Fruit fly (Drosophila melanogaster) whole organism, embryonic: ENCODE measurements around the gene CG45105.

Source experiments
- Abd-B ChIP-seq: fragments of 200-800 bp; sonication (Bioruptor generic); optimal IDR thresholded peaks from 2 replicates; lab custom pipeline; 2018; ENCODE audit warnings: missing biosample characterization, mild to moderate bottlenecking, missing genetic modification characterization, moderate library complexity
- CG11093 ChIP-seq: fragments of 200-800 bp; sonication (Bioruptor generic); IDR thresholded peaks from 3 replicates; pipeline ENCODE4 v1.3.6; 2022; ENCODE audit warnings: missing biosample characterization, missing genetic modification characterization
- CG12769 ChIP-seq: fragments of 200-800 bp; sonication (Bioruptor generic); optimal IDR thresholded peaks from 2 replicates; lab custom pipeline; 2019; ENCODE audit warnings: missing biosample characterization, mild to moderate bottlenecking, missing genetic modification characterization, moderate library complexity
- CG13424 ChIP-seq: fragments of 200-800 bp; sonication (Bioruptor generic); optimal IDR thresholded peaks from 2 replicates; lab custom pipeline; 2019; ENCODE audit warnings: missing biosample characterization, mild to moderate bottlenecking, missing genetic modification characterization, moderate library complexity
- CG14667 ChIP-seq: fragments of 200-800 bp; sonication (Bioruptor generic); IDR thresholded peaks from 2 replicates; pipeline ENCODE4 v1.3.6; 2022; ENCODE audit warnings: missing biosample characterization, missing genetic modification characterization
- CG17361 ChIP-seq: fragments of 200-800 bp; sonication (Bioruptor generic); IDR thresholded peaks from 3 replicates; pipeline ENCODE4 v1.3.6; 2022; ENCODE audit warnings: missing biosample characterization, missing genetic modification characterization
- CG17568 ChIP-seq: fragments of 200-800 bp; sonication (Bioruptor generic); optimal IDR thresholded peaks from 2 replicates; lab custom pipeline; 2018; ENCODE audit warnings: missing biosample characterization, mild to moderate bottlenecking, missing genetic modification characterization, moderate library complexity
- CG2116 ChIP-seq: fragments of 200-800 bp; sonication (Bioruptor generic); optimal IDR thresholded peaks from 3 replicates; lab custom pipeline; 2018; ENCODE audit warnings: missing biosample characterization, mild to moderate bottlenecking, missing genetic modification characterization
- CG2202 ChIP-seq: fragments of 200-800 bp; sonication (Bioruptor generic); optimal IDR thresholded peaks from 2 replicates; lab custom pipeline; 2018; ENCODE audit warnings: missing biosample characterization, mild to moderate bottlenecking, missing genetic modification characterization
- CG30431 ChIP-seq: fragments of 200-800 bp; sonication (Bioruptor generic); optimal IDR thresholded peaks from 2 replicates; lab custom pipeline; 2017; ENCODE audit warnings: missing biosample characterization, missing genetic modification characterization
- CG33213 ChIP-seq: fragments of 200-800 bp; sonication (Bioruptor generic); optimal IDR thresholded peaks from 3 replicates; lab custom pipeline; 2016; ENCODE audit warnings: missing biosample characterization, missing genetic modification characterization
- CG34224 ChIP-seq: fragments of 200-800 bp; sonication (Bioruptor generic); IDR thresholded peaks from 3 replicates; pipeline ENCODE4 v1.3.6; 2022; ENCODE audit warnings: missing biosample characterization, missing genetic modification characterization; ENCODE audit not compliant: partially characterized antibody
- CG3995 ChIP-seq: fragments of 200-800 bp; sonication (Bioruptor generic); optimal IDR thresholded peaks from 3 replicates; lab custom pipeline; 2016; ENCODE audit warnings: missing biosample characterization, missing genetic modification characterization
- CG4360 ChIP-seq: fragments of 200-800 bp; sonication (Bioruptor generic); IDR thresholded peaks from 2 replicates; pipeline ENCODE4 v1.3.6; 2022; ENCODE audit warnings: missing biosample characterization, missing genetic modification characterization
- CG4707 ChIP-seq: fragments of 200-800 bp; sonication (Bioruptor generic); optimal IDR thresholded peaks from 2 replicates; lab custom pipeline; 2018; ENCODE audit warnings: missing biosample characterization, mild to moderate bottlenecking, missing genetic modification characterization, moderate library complexity
- CG6175 ChIP-seq: fragments of 200-800 bp; sonication (Bioruptor generic); IDR thresholded peaks from 3 replicates; pipeline ENCODE4 v1.3.6; 2022; ENCODE audit warnings: missing biosample characterization, missing genetic modification characterization
- CG6272 ChIP-seq: fragments of 200-800 bp; sonication (Bioruptor generic); IDR thresholded peaks from 2 replicates; pipeline ENCODE4 v1.3.6; 2022; ENCODE audit warnings: missing biosample characterization, missing genetic modification characterization
- CG8089 ChIP-seq: fragments of 200-800 bp; sonication (Bioruptor generic); optimal IDR thresholded peaks from 3 replicates; lab custom pipeline; 2016; ENCODE audit warnings: missing biosample characterization, missing genetic modification characterization
- CG8944 ChIP-seq: fragments of 200-800 bp; sonication (Bioruptor generic); optimal IDR thresholded peaks from 3 replicates; lab custom pipeline; 2016; ENCODE audit warnings: missing biosample characterization, missing genetic modification characterization
- CG9797 ChIP-seq: fragments of 200-800 bp; sonication (Bioruptor generic); optimal IDR thresholded peaks from 3 replicates; lab custom pipeline; 2018; ENCODE audit warnings: missing biosample characterization, mild to moderate bottlenecking, missing genetic modification characterization
- CoRest ChIP-seq: fragments of 200-800 bp; sonication (Bioruptor generic); optimal IDR thresholded peaks from 3 replicates; lab custom pipeline; 2018; ENCODE audit warnings: missing biosample characterization, mild to moderate bottlenecking, missing genetic modification characterization, moderate library complexity
- Dll ChIP-seq: fragments of 200-800 bp; sonication (Bioruptor generic); IDR thresholded peaks from 4 replicates; pipeline ENCODE4 v1.3.6; 2022; ENCODE audit warnings: missing biosample characterization, missing genetic modification characterization; ENCODE audit not compliant: partially characterized antibody
- Doc3 ChIP-seq: fragments of 200-800 bp; sonication (Bioruptor generic); IDR thresholded peaks from 3 replicates; pipeline ENCODE4 v1.3.6; 2022; ENCODE audit warnings: missing biosample characterization, missing genetic modification characterization; ENCODE audit not compliant: partially characterized antibody
- Ets65A ChIP-seq: fragments of 200-800 bp; sonication (Bioruptor generic); peaks from one replicate; lab custom pipeline; 2016; ENCODE audit warnings: missing biosample characterization, missing genetic modification characterization
- HLH3B ChIP-seq: fragments of 200-800 bp; sonication (Bioruptor generic); IDR thresholded peaks from 2 replicates; pipeline ENCODE4 v1.3.6; 2022; ENCODE audit warnings: missing biosample characterization, missing genetic modification characterization
- HLH54F ChIP-seq: fragments of 200-800 bp; sonication (Bioruptor generic); optimal IDR thresholded peaks from 3 replicates; lab custom pipeline; 2016; ENCODE audit warnings: missing biosample characterization, missing genetic modification characterization
- HmgD ChIP-seq: fragments of 200-800 bp; sonication (Bioruptor generic); optimal IDR thresholded peaks from 3 replicates; lab custom pipeline; 2016; ENCODE audit warnings: missing biosample characterization, missing genetic modification characterization
- Hr3 ChIP-seq: fragments of 200-800 bp; sonication (Bioruptor generic); optimal IDR thresholded peaks from 3 replicates; lab custom pipeline; 2016; ENCODE audit warnings: missing biosample characterization, missing genetic modification characterization
- Kr ChIP-seq: fragments of 200-800 bp; sonication (Bioruptor generic); optimal IDR thresholded peaks from 2 replicates; lab custom pipeline; 2017; ENCODE audit warnings: missing biosample characterization, mild to moderate bottlenecking, missing genetic modification characterization
- Myb ChIP-seq: fragments of 200-800 bp; sonication (Bioruptor generic); optimal IDR thresholded peaks from 2 replicates; lab custom pipeline; 2016; ENCODE audit warnings: missing biosample characterization, missing genetic modification characterization
- Neu2 ChIP-seq: fragments of 200-800 bp; sonication (Bioruptor generic); optimal IDR thresholded peaks from 3 replicates; lab custom pipeline; 2016; ENCODE audit warnings: missing biosample characterization, missing genetic modification characterization, borderline replicate concordance
- Nf-YA ChIP-seq: fragments of 200-800 bp; sonication (Bioruptor generic); IDR thresholded peaks from 2 replicates; pipeline ENCODE4 v1.3.6; 2022; ENCODE audit warnings: missing biosample characterization, missing genetic modification characterization
- PHDP ChIP-seq: fragments of 200-800 bp; sonication (Bioruptor generic); optimal IDR thresholded peaks from 3 replicates; lab custom pipeline; 2018; ENCODE audit warnings: missing biosample characterization, mild to moderate bottlenecking, missing genetic modification characterization, moderate library complexity
- Spps ChIP-seq: fragments of 200-800 bp; sonication (Bioruptor generic); optimal IDR thresholded peaks from 2 replicates; lab custom pipeline; 2018; ENCODE audit warnings: missing biosample characterization, mild to moderate bottlenecking, missing genetic modification characterization
- TFAM ChIP-seq: fragments of 200-800 bp; sonication (Bioruptor generic); optimal IDR thresholded peaks from 2 replicates; lab custom pipeline; 2017; ENCODE audit warnings: missing biosample characterization, missing genetic modification characterization, inconsistent platforms
- dm ChIP-seq: fragments of 200-800 bp; sonication (Bioruptor generic); optimal IDR thresholded peaks from 3 replicates; lab custom pipeline; 2016; ENCODE audit warnings: missing biosample characterization, missing genetic modification characterization
- hbn ChIP-seq: fragments of 200-800 bp; sonication (Bioruptor generic); IDR thresholded peaks from 2 replicates; pipeline ENCODE4 v1.3.6; 2022; ENCODE audit warnings: missing biosample characterization, missing genetic modification characterization; ENCODE audit not compliant: partially characterized antibody
- jumu ChIP-seq: fragments of 200-800 bp; sonication (Bioruptor generic); optimal IDR thresholded peaks from 3 replicates; lab custom pipeline; 2016; ENCODE audit warnings: missing biosample characterization, missing genetic modification characterization
- mam ChIP-seq: fragments of 200-800 bp; sonication (Bioruptor generic); optimal IDR thresholded peaks from 3 replicates; lab custom pipeline; 2016; ENCODE audit warnings: missing biosample characterization, missing genetic modification characterization
- nau ChIP-seq: fragments of 200-800 bp; sonication (Bioruptor generic); optimal IDR thresholded peaks from 3 replicates; lab custom pipeline; 2017; ENCODE audit warnings: missing biosample characterization, mild to moderate bottlenecking, missing genetic modification characterization, missing genetic modification reagents
- nom ChIP-seq: fragments of 200-800 bp; sonication (Bioruptor generic); optimal IDR thresholded peaks from 2 replicates; lab custom pipeline; 2017; ENCODE audit warnings: missing biosample characterization, missing genetic modification characterization, mild to moderate bottlenecking, moderate library complexity, missing genetic modification reagents
- odd ChIP-seq: fragments of 200-800 bp; sonication (Bioruptor generic); optimal IDR thresholded peaks from 2 replicates; lab custom pipeline; 2017; ENCODE audit warnings: missing biosample characterization, mild to moderate bottlenecking, missing genetic modification characterization
- pita ChIP-seq: fragments of 200-800 bp; sonication (Bioruptor generic); optimal IDR thresholded peaks from 2 replicates; lab custom pipeline; 2017; ENCODE audit warnings: missing biosample characterization, mild to moderate bottlenecking, missing genetic modification characterization
- psq ChIP-seq: fragments of 200-800 bp; sonication (Bioruptor generic); optimal IDR thresholded peaks from 2 replicates; lab custom pipeline; 2017; ENCODE audit warnings: missing biosample characterization, missing genetic modification characterization
- ranshi ChIP-seq: fragments of 200-800 bp; sonication (Bioruptor generic); IDR thresholded peaks from 2 replicates; pipeline ENCODE4 v1.3.6; 2022; ENCODE audit warnings: missing biosample characterization, missing genetic modification characterization
- sisA ChIP-seq: fragments of 200-800 bp; sonication (Bioruptor generic); IDR thresholded peaks from 2 replicates; pipeline ENCODE4 v1.3.6; 2022; ENCODE audit warnings: missing biosample characterization, missing genetic modification characterization
- sob ChIP-seq: fragments of 200-800 bp; sonication (Bioruptor generic); IDR thresholded peaks from 2 replicates; pipeline ENCODE4 v1.3.6; 2022; ENCODE audit warnings: missing biosample characterization, missing genetic modification characterization
- sr ChIP-seq: fragments of 200-800 bp; sonication (Bioruptor generic); IDR thresholded peaks from 3 replicates; pipeline ENCODE4 v1.3.6; 2022; ENCODE audit warnings: missing biosample characterization, missing genetic modification characterization
- tna ChIP-seq: fragments of 200-800 bp; sonication (Bioruptor generic); IDR thresholded peaks from 2 replicates; pipeline ENCODE4 v1.3.6; 2022; ENCODE audit warnings: missing biosample characterization, missing genetic modification characterization; ENCODE audit not compliant: partially characterized antibody
- vvl ChIP-seq: fragments of 200-800 bp; sonication (Bioruptor generic); IDR thresholded peaks from 2 replicates; pipeline ENCODE4 v1.3.6; 2022; ENCODE audit warnings: missing biosample characterization, missing genetic modification characterization
- wdn ChIP-seq: fragments of 200-800 bp; sonication (Bioruptor generic); IDR thresholded peaks from 2 replicates; pipeline ENCODE4 v1.3.6; 2022; ENCODE audit warnings: missing biosample characterization, missing genetic modification characterization

Gene CG45105

dm6 chr3R:15933609-15934232 is 15.9 kb upstream of the CG45105 start, which contains the start of the genes CG5478 and blp (continued):
- TF ChIP-seq jumu (GFP tag; lab: Kevin White, UChicago) (no peak), CG8089 (GFP tag; lab: Kevin White, UChicago) (no peak), mam (GFP tag; lab: Kevin White, UChicago) (no peak), CG2202 (tag; lab: Kevin White, UChicago) (no peak), Kr (GFP tag; lab: Kevin White, UChicago) (no peak), HmgD (GFP tag; lab: Kevin White, UChicago) (no peak), CG12769 (tag; lab: Kevin White, UChicago) (peak; percentile 19), Abd-B (GFP tag; lab: Kevin White, UChicago) (no peak), nom (GFP tag; lab: Kevin White, UChicago) (no peak), CG17568 (no peak), Neu2 (GFP tag; lab: Kevin White, UChicago) (no peak), CG6175 (GFP tag; lab: Robert Waterston, UW) (no peak), Myb (peak; percentile 55), CG4360 (no peak), CG17361 (GFP tag; lab: Robert Waterston, UW) (no peak), CG6272 (GFP tag; lab: Robert Waterston, UW) (no peak), CG2116 (GFP tag; lab: Kevin White, UChicago) (peak; percentile 81), Nf-YA (GFP tag; lab: Robert Waterston, UW) (no peak), psq (no peak), CG30431 (GFP tag; lab: Kevin White, UChicago) (no peak), Spps (tag; lab: Kevin White, UChicago) (no peak), CG11093 (no peak), Hr3 (GFP tag; lab: Kevin White, UChicago) (no peak), Ets65A (peak; percentile 3), TFAM (GFP tag; lab: Kevin White, UChicago) (no peak), dm (peak; percentile 3), PHDP (tag; lab: Kevin White, UChicago) (peak; percentile 7), hbn (GFP tag; lab: Robert Waterston, UW) (peak; percentile 93), CG33213 (no peak), Doc3 (GFP tag; lab: Robert Waterston, UW) (peak; percentile 92), CG9797 (GFP tag; lab: Kevin White, UChicago) (no peak), CG14667 (GFP tag; lab: Robert Waterston, UW) (no peak), wdn (GFP tag; lab: Robert Waterston, UW) (no peak), sr (GFP tag; lab: Robert Waterston, UW) (no peak), CG4707 (GFP tag; lab: Kevin White, UChicago) (no peak), pita (GFP tag; lab: Kevin White, UChicago) (no peak), odd (GFP tag; lab: Kevin White, UChicago) (no peak), sisA (GFP tag; lab: Robert Waterston, UW) (no peak), CG13424 (tag; lab: Kevin White, UChicago) (no peak), vvl (GFP tag; lab: Robert Waterston, UW) (no peak), HLH3B (GFP tag; lab: Robert Waterston, UW) (no peak), CoRest (tag; lab: Kevin White, UChicago) (no peak), tna (GFP tag; lab: Robert Waterston, UW) (peak; percentile 91), CG8944 (no peak), sob (0 out of 2 replicates have a peak, but pooled peaks have one; percentile 11), ranshi (GFP tag; lab: Robert Waterston, UW) (no peak), CG34224 (GFP tag; lab: Robert Waterston, UW) (peak; percentile 97), Dll (GFP tag; lab: Robert Waterston, UW) (peak; percentile 94), CG3995 (GFP tag; lab: Kevin White, UChicago) (peak; percentile 97), HLH54F (GFP tag; lab: Kevin White, UChicago) (no peak), nau (GFP tag; lab: Kevin White, UChicago) (no peak)
